Worm (Caenorhabditis elegans): ENCODE measurements around the gene C17H12.6.

The C17H12.6 gene

DNA sequence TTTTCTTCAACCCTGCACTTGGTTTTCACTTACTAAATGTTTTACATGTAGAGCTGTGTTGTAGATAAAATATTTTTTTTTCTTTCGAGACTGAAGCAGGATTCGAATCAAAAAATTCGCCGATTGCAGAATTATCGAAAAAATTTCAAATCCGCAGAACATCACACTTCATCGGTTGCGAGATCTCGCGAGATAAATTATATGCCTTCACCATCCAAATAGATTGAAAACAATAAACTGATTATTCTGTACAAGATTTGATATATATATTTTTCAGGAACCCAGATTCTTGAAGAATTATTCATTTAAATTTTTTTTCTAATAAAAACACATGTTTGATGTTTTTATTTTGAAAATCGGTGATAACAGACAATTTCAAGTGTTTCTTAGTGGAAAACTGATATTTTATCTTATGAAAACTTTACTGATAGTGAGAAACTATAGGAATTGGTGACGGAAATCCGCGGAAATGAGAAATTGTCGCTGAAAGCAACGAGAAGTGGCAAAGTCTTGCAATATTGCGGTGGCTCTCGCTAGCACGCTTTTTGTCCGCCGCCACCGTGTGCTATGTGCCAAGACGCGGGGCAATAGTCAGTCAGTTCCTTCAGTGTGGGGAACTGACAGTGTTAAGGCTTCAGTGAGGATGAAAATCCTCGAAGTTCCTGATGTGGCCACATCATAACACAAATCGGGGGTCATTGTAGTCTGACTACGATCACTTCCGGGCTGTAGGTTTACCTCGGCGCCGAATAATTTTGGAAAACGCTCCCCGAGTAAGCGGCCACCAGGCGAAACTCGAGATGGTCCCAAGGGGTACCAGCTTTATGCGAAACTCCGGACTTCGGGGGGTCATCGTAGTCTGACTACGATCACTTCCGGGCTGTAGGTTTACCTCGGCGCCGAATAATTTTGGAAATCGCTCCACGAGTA, 29.7 kb downstream of the C17H12.6 start (continued):
- TF ChIP-seq Y48G9A.11 (GFP tag; IDR thresholded peaks at IDR 0.05) (peak; percentile 66; the same call in 1 of the 2 replicates), lim-7 (GFP tag; IDR thresholded peaks at IDR 0.05) (peak; percentile 10; the same call in 1 of the 2 replicates), T26A8.4 (GFP tag; IDR thresholded peaks at IDR 0.05) (no peak; the same call in 1 of the 2 replicates), F37D6.2 (tag; optimal IDR thresholded peaks at IDR 0.05) (no peak), ceh-62 (tag; optimal IDR thresholded peaks at IDR 0.05) (no peak), cey-2 (tag; optimal IDR thresholded peaks at IDR 0.05; ENCODE audit: borderline replicate concordance, insufficient read depth) (no peak), ZK337.2 (GFP tag; IDR thresholded peaks at IDR 0.05) (no peak), rbr-2 (tag; optimal IDR thresholded peaks at IDR 0.05) (no peak), gei-8 (GFP tag; optimal IDR thresholded peaks at IDR 0.05) (no peak), ceh-28 (tag; optimal IDR thresholded peaks at IDR 0.05) (no peak), unc-62 (GFP tag; optimal IDR thresholded peaks at IDR 0.05 in 1 of 2) (no peak), unc-62 (tag; optimal IDR thresholded peaks at IDR 0.05) (no peak), set-16 (GFP tag; IDR thresholded peaks at IDR 0.05) (peak; percentile 76), ces-1 (GFP tag; optimal IDR thresholded peaks at IDR 0.05) (no peak), madf-5 (GFP tag; IDR thresholded peaks at IDR 0.05) (no peak), mdt-29 (GFP tag; IDR thresholded peaks at IDR 0.05) (no peak), spr-1 (tag; optimal IDR thresholded peaks at IDR 0.05) (no peak), nhr-237 (tag; optimal IDR thresholded peaks at IDR 0.05) (no peak), lir-3 (tag; optimal IDR thresholded peaks at IDR 0.05) (no peak), ctbp-1 (GFP tag; IDR thresholded peaks at IDR 0.05) (no peak), zag-1 (tag; optimal IDR thresholded peaks at IDR 0.05) (no peak), nhr-102 (tag; optimal IDR thresholded peaks at IDR 0.05) (peak; percentile 72), dmd-8 (GFP tag; IDR thresholded peaks at IDR 0.05) (no peak), nhr-25 (tag; optimal IDR thresholded peaks at IDR 0.05; ENCODE audit: borderline replicate concordance, insufficient read depth) (no peak), mxl-3 (GFP tag; optimal IDR thresholded peaks at IDR 0.05) (no peak), dmd-9 (GFP tag; IDR thresholded peaks at IDR 0.05) (no peak), daf-19 (GFP tag; conservative IDR thresholded peaks at IDR 0.05) (no peak), nhr-42 (GFP tag; IDR thresholded peaks at IDR 0.05) (no peak), R02D3.7 (tag; optimal IDR thresholded peaks at IDR 0.05) (no peak), fkh-10 (GFP tag; optimal IDR thresholded peaks at IDR 0.05) (no peak), nhr-77 (tag; optimal IDR thresholded peaks at IDR 0.05) (no peak), lin-13 (GFP tag; optimal IDR thresholded peaks at IDR 0.05) (peak; percentile 22), ceh-20 (GFP tag; IDR thresholded peaks at IDR 0.05) (no peak), skn-1 (tag; optimal IDR thresholded peaks at IDR 0.05) (no peak), spr-3 (GFP tag; optimal IDR thresholded peaks at IDR 0.05) (peak; percentile 50), F26F4.8 (GFP tag; conservative IDR thresholded peaks at IDR 0.05) (no peak), lin-39 (tag; optimal IDR thresholded peaks at IDR 0.05) (no peak), dpl-1 (GFP tag; optimal IDR thresholded peaks at IDR 0.05) (no peak), daf-8 (GFP tag; IDR thresholded peaks at IDR 0.05) (no peak), nhr-6 (tag; optimal IDR thresholded peaks at IDR 0.05) (no peak), zip-2 (tag; optimal IDR thresholded peaks at IDR 0.05) (no peak), F49E8.2 (tag; optimal IDR thresholded peaks at IDR 0.05; ENCODE audit: borderline replicate concordance) (no peak), egl-27 (tag; optimal IDR thresholded peaks at IDR 0.05) (no peak), nhr-76 (tag; optimal IDR thresholded peaks at IDR 0.05) (no peak), nhr-10 (tag; optimal IDR thresholded peaks at IDR 0.05) (no peak), fos-1 (tag; optimal IDR thresholded peaks at IDR 0.05) (no peak), ZK546.5 (tag; optimal IDR thresholded peaks at IDR 0.05) (no peak), F44E2.7 (GFP tag; IDR thresholded peaks at IDR 0.05) (0 out of 2 replicates have a peak, but pooled peaks have one; percentile 56), Y105C5A.15 (GFP tag; IDR thresholded peaks at IDR 0.05) (no peak), tra-1 (GFP tag; IDR thresholded peaks at IDR 0.05) (0 out of 2 replicates have a peak, but pooled peaks have one; percentile 26), jun-1 (tag; optimal IDR thresholded peaks at IDR 0.05) (no peak)

Data from whole organism, L4 larva.